Worm (Caenorhabditis elegans) whole organism, young adult: Measurements from ENCODE around the gene spds-1.

Experiments used
- B0261.1 ChIP-seq: sonication (generic microtip); optimal IDR thresholded peaks from 2 replicates; lab custom pipeline; 2016; ENCODE audit warnings: mild to moderate bottlenecking, missing genetic modification characterization, moderate library complexity, missing compliant biosample characterization
- D2030.7 ChIP-seq: fragments of 200-800 bp; sonication (Bioruptor generic); IDR thresholded peaks from 2 replicates; pipeline ENCODE4 v1.3.6; 2022; ENCODE audit warnings: missing genetic modification reagents, missing genetic modification characterization, missing compliant biosample characterization
- F10E7.11 ChIP-seq: sonication (generic microtip); optimal IDR thresholded peaks from 2 replicates; lab custom pipeline; 2017; ENCODE audit warnings: mild to moderate bottlenecking, missing genetic modification characterization, moderate library complexity, missing compliant biosample characterization
- F22D6.2 ChIP-seq: sonication (generic microtip); optimal IDR thresholded peaks from 2 replicates; lab custom pipeline; 2016; ENCODE audit warnings: mild to moderate bottlenecking, missing genetic modification characterization, missing compliant biosample characterization
- F49E8.2 ChIP-seq: sonication (generic microtip); optimal IDR thresholded peaks from 3 replicates; lab custom pipeline; 2017; ENCODE audit warnings: missing genetic modification characterization, mild to moderate bottlenecking, missing compliant biosample characterization, antibody characterized with exemption, moderate library complexity; ENCODE audit not compliant: insufficient read depth
- F52B5.7 ChIP-seq: sonication (generic microtip); optimal IDR thresholded peaks from 2 replicates; lab custom pipeline; 2016; ENCODE audit warnings: mild to moderate bottlenecking, missing genetic modification characterization, missing compliant biosample characterization
- F55B11.4 ChIP-seq: sonication (generic microtip); optimal IDR thresholded peaks from 2 replicates; lab custom pipeline; 2016; ENCODE audit warnings: missing compliant biosample characterization, missing genetic modification characterization, borderline replicate concordance; ENCODE audit not compliant: insufficient read depth
- F57A8.1 ChIP-seq: fragments of 200-800 bp; sonication (Bioruptor generic); optimal IDR thresholded peaks from 2 replicates; lab custom pipeline; 2018; ENCODE audit warnings: mild to moderate bottlenecking, missing genetic modification characterization, moderate library complexity, missing compliant biosample characterization
- K11D2.4 ChIP-seq: fragments of 200-800 bp; sonication (Bioruptor generic); IDR thresholded peaks from 2 replicates; pipeline ENCODE4 v1.3.6; 2022; ENCODE audit warnings: missing genetic modification reagents, missing genetic modification characterization, missing compliant biosample characterization
- K12H6.12 ChIP-seq: fragments of 200-800 bp; sonication (Bioruptor generic); optimal IDR thresholded peaks from 2 replicates; lab custom pipeline; 2018; ENCODE audit warnings: mild to moderate bottlenecking, missing genetic modification characterization, missing compliant biosample characterization
- Y53F4B.3 ChIP-seq: fragments of 200-800 bp; sonication (Bioruptor generic); IDR thresholded peaks from 2 replicates; pipeline ENCODE4 v1.3.6; 2022; ENCODE audit warnings: missing genetic modification reagents, missing genetic modification characterization, missing compliant biosample characterization
- Y53G8AR.9 ChIP-seq: fragments of 200-800 bp; sonication (Bioruptor generic); conservative IDR thresholded peaks from 2 replicates; pipeline ENCODE4 v1.3.6; 2022; ENCODE audit warnings: missing genetic modification reagents, missing genetic modification characterization, missing compliant biosample characterization
- Y67H2A.10 ChIP-seq: fragments of 200-800 bp; sonication (Bioruptor generic); conservative IDR thresholded peaks from 2 replicates; pipeline ENCODE4 v1.3.6; 2022; ENCODE audit warnings: missing genetic modification reagents, missing genetic modification characterization, missing compliant biosample characterization
- Y79H2A.3 ChIP-seq: fragments of 200-800 bp; sonication (Bioruptor generic); conservative IDR thresholded peaks from 2 replicates; pipeline ENCODE4 v1.3.6; 2022; ENCODE audit warnings: missing genetic modification reagents, missing genetic modification characterization, missing compliant biosample characterization
- Y95B8A.8 ChIP-seq: fragments of 200-800 bp; sonication (Bioruptor generic); IDR thresholded peaks from 2 replicates; pipeline ENCODE4 v1.3.6; 2022; ENCODE audit warnings: missing genetic modification reagents, missing genetic modification characterization, missing compliant biosample characterization
- aptf-2 ChIP-seq: fragments of 200-800 bp; sonication (Bioruptor generic); conservative IDR thresholded peaks from 2 replicates; pipeline ENCODE4 v1.3.6; 2022; ENCODE audit warnings: missing genetic modification reagents, missing genetic modification characterization, missing compliant biosample characterization
- attf-5 ChIP-seq: fragments of 200-800 bp; sonication (Bioruptor generic); optimal IDR thresholded peaks from 2 replicates; lab custom pipeline; 2018; ENCODE audit warnings: mild to moderate bottlenecking, missing genetic modification characterization, missing compliant biosample characterization
- bed-2 ChIP-seq: fragments of 200-800 bp; sonication (Bioruptor generic); IDR thresholded peaks from 2 replicates; pipeline ENCODE4 v1.3.6; 2022; ENCODE audit warnings: missing genetic modification reagents, missing genetic modification characterization, missing compliant biosample characterization
- ccch-3 ChIP-seq: fragments of 200-800 bp; sonication (Bioruptor generic); optimal IDR thresholded peaks from 2 replicates; lab custom pipeline; 2018; ENCODE audit warnings: mild to moderate bottlenecking, missing genetic modification characterization, missing compliant biosample characterization
- ceh-27 ChIP-seq: fragments of 200-800 bp; sonication (Bioruptor generic); optimal IDR thresholded peaks from 2 replicates; lab custom pipeline; 2018; ENCODE audit warnings: mild to moderate bottlenecking, missing genetic modification characterization, moderate library complexity, missing compliant biosample characterization
- ceh-79 ChIP-seq: sonication (generic microtip); optimal IDR thresholded peaks from 2 replicates; lab custom pipeline; 2017; ENCODE audit warnings: mild to moderate bottlenecking, missing genetic modification characterization, missing compliant biosample characterization
- ceh-91 ChIP-seq: fragments of 200-800 bp; sonication (Bioruptor generic); IDR thresholded peaks from 2 replicates; pipeline ENCODE4 v1.3.6; 2022; ENCODE audit warnings: missing genetic modification reagents, missing genetic modification characterization, missing compliant biosample characterization
- die-1 ChIP-seq: sonication (generic microtip); optimal IDR thresholded peaks from 2 replicates; lab custom pipeline; 2016; ENCODE audit warnings: missing genotype, mild to moderate bottlenecking, missing genetic modification characterization, missing compliant biosample characterization
- egl-18 ChIP-seq: fragments of 200-800 bp; sonication (Bioruptor generic); IDR thresholded peaks from 2 replicates; pipeline ENCODE4 v1.3.6; 2022; ENCODE audit warnings: missing genetic modification reagents, missing genetic modification characterization, missing compliant biosample characterization
- ets-4 ChIP-seq: fragments of 200-800 bp; sonication (Bioruptor generic); optimal IDR thresholded peaks from 2 replicates; lab custom pipeline; 2018; ENCODE audit warnings: mild to moderate bottlenecking, missing genetic modification characterization, missing compliant biosample characterization
- hrde-1 ChIP-seq: sonication (generic microtip); optimal IDR thresholded peaks from 2 replicates; lab custom pipeline; 2016; ENCODE audit warnings: missing genetic modification characterization, mild to moderate bottlenecking, missing compliant biosample characterization, moderate library complexity, missing genotype, missing genetic modification reagents, borderline replicate concordance
- hsf-1 ChIP-seq: fragments of 200-800 bp; sonication (Bioruptor generic); IDR thresholded peaks from 2 replicates; pipeline ENCODE4 v1.3.6; 2022; ENCODE audit warnings: missing genetic modification reagents, missing genetic modification characterization, missing compliant biosample characterization
- lin-26 ChIP-seq: fragments of 200-800 bp; sonication (Bioruptor generic); IDR thresholded peaks from 2 replicates; pipeline ENCODE4 v1.3.6; 2022; ENCODE audit warnings: missing genetic modification reagents, missing genetic modification characterization, missing compliant biosample characterization
- lin-54 ChIP-seq: fragments of 200-800 bp; sonication (Bioruptor generic); optimal IDR thresholded peaks from 2 replicates; lab custom pipeline; 2018; ENCODE audit warnings: mild to moderate bottlenecking, missing genetic modification characterization, missing compliant biosample characterization
- madf-10 ChIP-seq: sonication (generic microtip); optimal IDR thresholded peaks from 2 replicates; lab custom pipeline; 2016; ENCODE audit warnings: mild to moderate bottlenecking, missing genetic modification characterization, missing compliant biosample characterization
- madf-3 ChIP-seq: fragments of 200-800 bp; sonication (Bioruptor generic); IDR thresholded peaks from 2 replicates; pipeline ENCODE4 v1.3.6; 2022; ENCODE audit warnings: missing genetic modification reagents, missing genetic modification characterization, missing compliant biosample characterization
- mcd-1 ChIP-seq: fragments of 200-800 bp; sonication (Bioruptor generic); IDR thresholded peaks from 2 replicates; pipeline ENCODE4 v1.3.6; 2022; ENCODE audit warnings: missing genetic modification reagents, missing genetic modification characterization, missing compliant biosample characterization
- mes-4 ChIP-seq: sonication (generic microtip); optimal IDR thresholded peaks from 2 replicates; lab custom pipeline; 2016; ENCODE audit warnings: missing genotype, missing genetic modification characterization, missing compliant biosample characterization
- mxl-1 ChIP-seq: sonication (generic microtip); optimal IDR thresholded peaks from 2 replicates; lab custom pipeline; 2016; ENCODE audit warnings: missing genetic modification characterization, missing compliant biosample characterization
- nhr-120 ChIP-seq: fragments of 200-800 bp; sonication (Bioruptor generic); IDR thresholded peaks from 2 replicates; pipeline ENCODE4 v1.3.6; 2022; ENCODE audit warnings: missing genetic modification characterization, missing compliant biosample characterization
- nhr-179 ChIP-seq: sonication (generic microtip); optimal IDR thresholded peaks from 2 replicates; lab custom pipeline; 2016; ENCODE audit warnings: mild to moderate bottlenecking, missing genetic modification characterization, missing compliant biosample characterization
- pbrm-1 ChIP-seq: fragments of 200-800 bp; sonication (Bioruptor generic); IDR thresholded peaks from 2 replicates; pipeline ENCODE4 v1.3.6; 2022; ENCODE audit warnings: missing genetic modification reagents, missing genetic modification characterization, missing compliant biosample characterization
- rcor-1 ChIP-seq: fragments of 200-800 bp; sonication (Bioruptor generic); IDR thresholded peaks from 2 replicates; pipeline ENCODE4 v1.3.6; 2022; ENCODE audit warnings: missing genetic modification reagents, missing genetic modification characterization, missing compliant biosample characterization
- rec-8 ChIP-seq, 2 experiments: sonication (generic microtip); optimal IDR thresholded peaks; 2 replicates each; lab custom pipeline; 2016; ENCODE audit warnings: mild to moderate bottlenecking in 2 of 2, missing genetic modification characterization in 2 of 2, missing genetic modification reagents in 2 of 2, missing genotype in 2 of 2, missing biosample characterization in 1 of 2, missing compliant biosample characterization in 1 of 2, moderate library complexity in 1 of 2
- sdz-38 ChIP-seq: sonication (generic microtip); optimal IDR thresholded peaks from 2 replicates; lab custom pipeline; 2016; ENCODE audit warnings: missing genotype, missing genetic modification characterization, missing compliant biosample characterization
- snpc-3.4 ChIP-seq: sonication (generic microtip); optimal IDR thresholded peaks from 2 replicates; lab custom pipeline; 2017; ENCODE audit warnings: missing genetic modification characterization, mild to moderate bottlenecking, missing compliant biosample characterization, antibody characterized with exemption, moderate library complexity, missing genotype, missing genetic modification reagents
- xnd-1 ChIP-seq: sonication (generic microtip); optimal IDR thresholded peaks from 2 replicates; lab custom pipeline; 2016; ENCODE audit warnings: missing genotype, missing genetic modification reagents, missing genetic modification characterization, missing compliant biosample characterization
- ztf-25 ChIP-seq: fragments of 200-800 bp; sonication (Bioruptor generic); IDR thresholded peaks from 2 replicates; pipeline ENCODE4 v1.3.6; 2022; ENCODE audit warnings: missing genetic modification reagents, missing genetic modification characterization, missing compliant biosample characterization
- ztf-26 ChIP-seq: sonication (generic microtip); optimal IDR thresholded peaks from 2 replicates; lab custom pipeline; 2017; ENCODE audit warnings: missing genetic modification characterization, missing compliant biosample characterization
- ztf-28 ChIP-seq: fragments of 200-800 bp; sonication (Bioruptor generic); IDR thresholded peaks from 2 replicates; pipeline ENCODE4 v1.3.6; 2022; ENCODE audit warnings: missing genetic modification reagents, missing genetic modification characterization, missing compliant biosample characterization
- ztf-3 ChIP-seq: fragments of 200-800 bp; sonication (Bioruptor generic); optimal IDR thresholded peaks from 2 replicates; lab custom pipeline; 2018; ENCODE audit warnings: mild to moderate bottlenecking, missing genetic modification characterization, missing compliant biosample characterization

Gene spds-1

ce11 chrII:12799364-12799763, 7.3 kb upstream of the spds-1 start:
- TF ChIP-seq F49E8.2 (no peak), K11D2.4 (GFP tag; lab: Robert Waterston, UW) (no peak; the same call in 1 of the 2 replicates), hsf-1 (GFP tag; lab: Robert Waterston, UW) (peak; percentile 79)

ce11 chrII:12799927-12800522, 6.7 kb upstream of the spds-1 start:
- TF ChIP-seq snpc-3.4 (tag; lab: Kevin White, UChicago) (peak; percentile 75), D2030.7 (GFP tag; lab: Robert Waterston, UW) (peak; percentile 90), lin-26 (no peak), F55B11.4 (no peak), die-1 (tag; lab: Kevin White, UChicago) (no peak), ztf-28 (GFP tag; lab: Robert Waterston, UW) (peak; percentile 79; the same call in 1 of the 2 replicates), madf-10 (tag; lab: Kevin White, UChicago) (no peak), Y79H2A.3 (GFP tag; lab: Robert Waterston, UW) (no peak), B0261.1 (tag; lab: Kevin White, UChicago) (no peak), ets-4 (GFP tag; lab: Kevin White, UChicago) (no peak), Y67H2A.10 (GFP tag; lab: Robert Waterston, UW) (no peak), xnd-1 (tag; lab: Kevin White, UChicago) (peak; percentile 90), Y95B8A.8 (0 out of 2 replicates have a peak, but pooled peaks have one; percentile 4), Y53F4B.3 (GFP tag; lab: Robert Waterston, UW) (no peak), ceh-27 (no peak), ceh-91 (peak; percentile 89), attf-5 (GFP tag; lab: Kevin White, UChicago) (peak; percentile 14), ztf-26 (tag; lab: Kevin White, UChicago) (no peak), mcd-1 (GFP tag; lab: Robert Waterston, UW) (peak; percentile 97), nhr-120 (GFP tag; lab: Robert Waterston, UW) (no peak), pbrm-1 (GFP tag; lab: Robert Waterston, UW) (peak; percentile 44), mes-4 (tag; lab: Kevin White, UChicago) (no peak), ztf-3 (no peak), F10E7.11 (tag; lab: Kevin White, UChicago) (no peak), madf-3 (0 out of 2 replicates have a peak, but pooled peaks have one; percentile 57), aptf-2 (GFP tag; lab: Robert Waterston, UW) (no peak), K12H6.12 (tag; lab: Kevin White, UChicago) (no peak), Y53G8AR.9 (GFP tag; lab: Robert Waterston, UW) (no peak), egl-18 (no peak), rec-8 (tag; optimal IDR thresholded peaks at IDR 0.05; lab: Kevin White, UChicago) (no peak), F52B5.7 (tag; lab: Kevin White, UChicago) (no peak), F57A8.1 (no peak), hrde-1 (tag; lab: Kevin White, UChicago) (peak; percentile 56), lin-54 (GFP tag; lab: Kevin White, UChicago) (peak; percentile 98), ccch-3 (GFP tag; lab: Kevin White, UChicago) (no peak), ztf-25 (no peak), ceh-79 (tag; lab: Kevin White, UChicago) (no peak), F22D6.2 (tag; lab: Kevin White, UChicago) (no peak), bed-2 (GFP tag; lab: Robert Waterston, UW) (no peak), sdz-38 (no peak), nhr-179 (tag; lab: Kevin White, UChicago) (no peak), mxl-1 (no peak), rcor-1 (GFP tag; lab: Robert Waterston, UW) (peak; percentile 81)
